Worm (Caenorhabditis elegans): ENCODE measurements around the gene F46C5.1.

The F46C5.1 gene

DNA sequence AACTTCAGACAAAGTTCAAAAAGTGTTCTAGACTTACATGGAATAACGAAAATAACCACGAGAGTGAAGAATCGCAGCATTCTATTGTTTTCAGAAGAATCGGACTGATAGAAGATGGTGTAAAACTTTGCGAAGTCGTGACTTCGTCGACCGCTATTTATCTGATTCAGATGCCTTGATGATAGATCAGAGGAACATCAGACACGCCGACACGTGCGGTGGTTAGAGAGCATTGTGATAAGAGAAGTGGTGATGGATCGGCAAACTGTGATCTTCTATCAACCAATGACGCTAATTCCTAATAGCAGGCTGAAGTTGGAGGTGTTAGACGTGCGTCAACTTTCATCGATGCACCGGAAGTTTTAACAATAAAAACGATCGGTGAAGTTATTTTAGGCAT, 2.7 kb downstream of the F46C5.1 start (continued):
- TF ChIP-seq irx-1 (tag; optimal IDR thresholded peaks at IDR 0.05) (no peak), egl-27 (tag; optimal IDR thresholded peaks at IDR 0.05) (no peak), swsn-7 (tag; optimal IDR thresholded peaks at IDR 0.05) (no peak), hpl-2 (GFP tag; optimal IDR thresholded peaks at IDR 0.05) (no peak), pax-3 (tag; optimal IDR thresholded peaks at IDR 0.05) (no peak), xbp-1 (tag; optimal IDR thresholded peaks at IDR 0.05) (no peak), nhr-20 (tag; optimal IDR thresholded peaks at IDR 0.05) (peak; percentile 71), sptf-1 (tag; optimal IDR thresholded peaks at IDR 0.05) (no peak), skn-1 (tag; optimal IDR thresholded peaks at IDR 0.05) (no peak), aly-2 (tag; optimal IDR thresholded peaks at IDR 0.05) (no peak), sox-4 (tag; optimal IDR thresholded peaks at IDR 0.05) (no peak), alr-1 (tag; optimal IDR thresholded peaks at IDR 0.05; ENCODE audit: borderline replicate concordance) (no peak), egl-13 (tag; optimal IDR thresholded peaks at IDR 0.05) (no peak), unc-130 (tag; optimal IDR thresholded peaks at IDR 0.05) (peak; percentile 30), pag-3 (tag; optimal IDR thresholded peaks at IDR 0.05; ENCODE audit: borderline replicate concordance, insufficient read depth) (no peak), mab-9 (GFP tag; IDR thresholded peaks at IDR 0.05) (no peak), unc-62 (GFP tag; optimal IDR thresholded peaks at IDR 0.05) (no peak), zip-4 (GFP tag; optimal IDR thresholded peaks at IDR 0.05) (no peak), nhr-12 (tag; optimal IDR thresholded peaks at IDR 0.05) (no peak), lin-14 (GFP tag; optimal IDR thresholded peaks at IDR 0.05) (peak; percentile 75), ces-1 (GFP tag; optimal IDR thresholded peaks at IDR 0.05) (no peak), hlh-17 (GFP tag; optimal IDR thresholded peaks at IDR 0.05; ENCODE audit: borderline replicate concordance) (no peak), C04F5.9 (tag; optimal IDR thresholded peaks at IDR 0.05) (no peak), nhr-76 (tag; optimal IDR thresholded peaks at IDR 0.05) (no peak), elt-3 (tag; optimal IDR thresholded peaks at IDR 0.05) (peak in 5 of 6 experiments; percentile 57 to 95 (median 80)), ztf-11 (tag; optimal IDR thresholded peaks at IDR 0.05) (no peak), nhr-11 (tag; optimal IDR thresholded peaks at IDR 0.05) (no peak), unc-30 (tag; optimal IDR thresholded peaks at IDR 0.05) (no peak), C34B4.2 (tag; optimal IDR thresholded peaks at IDR 0.05) (no peak), dpl-1 (GFP tag; optimal IDR thresholded peaks at IDR 0.05) (no peak), ceh-63 (GFP tag; optimal IDR thresholded peaks at IDR 0.05) (no peak), ceh-88 (GFP tag; IDR thresholded peaks at IDR 0.05) (no peak), snpc-4 (tag; optimal IDR thresholded peaks at IDR 0.05) (no peak), C16A3.4 (tag; optimal IDR thresholded peaks at IDR 0.05) (no peak), unc-98 (GFP tag; IDR thresholded peaks at IDR 0.05) (no peak), ceh-8 (GFP tag; optimal IDR thresholded peaks at IDR 0.05) (no peak), tbx-2 (tag; optimal IDR thresholded peaks at IDR 0.05) (peak; percentile 51), blmp-1 (tag; optimal IDR thresholded peaks at IDR 0.05) (peak; percentile 43), nhr-77 (tag; optimal IDR thresholded peaks at IDR 0.05) (no peak), nhr-237 (tag; optimal IDR thresholded peaks at IDR 0.05) (no peak), fkh-10 (GFP tag; optimal IDR thresholded peaks at IDR 0.05) (no peak), lin-15B (tag; optimal IDR thresholded peaks at IDR 0.05) (no peak), sup-37 (GFP tag; optimal IDR thresholded peaks at IDR 0.05) (no peak), ceh-82 (tag; optimal IDR thresholded peaks at IDR 0.05) (no peak), jun-1 (tag; optimal IDR thresholded peaks at IDR 0.05) (no peak), lsy-2 (tag; optimal IDR thresholded peaks at IDR 0.05) (peak in 1 of 2 experiments; percentile 29), aha-1 (tag; optimal IDR thresholded peaks at IDR 0.05) (no peak), mef-2 (tag; optimal IDR thresholded peaks at IDR 0.05) (no peak), Y116A8C.19 (tag; optimal IDR thresholded peaks at IDR 0.05; ENCODE audit: borderline replicate concordance) (no peak), F16B12.6 (tag; optimal IDR thresholded peaks at IDR 0.05) (no peak), ztf-4 (tag; optimal IDR thresholded peaks at IDR 0.05) (no peak), mdl-1 (tag; optimal IDR thresholded peaks at IDR 0.05) (peak in 1 of 2 experiments; percentile 71), ets-5 (GFP tag; IDR thresholded peaks at IDR 0.05) (no peak), rnt-1 (tag; optimal IDR thresholded peaks at IDR 0.05) (no peak)

Measured in whole organism, L1 larva.